Worm (Caenorhabditis elegans) whole organism, L2 larva: ENCODE results near the gene C05E4.15.

Experiments used
- R02D3.7 ChIP-seq: fragments of 150-350 bp; optimal IDR thresholded peaks from 2 replicates; lab custom pipeline; 2014; ENCODE audit warnings: missing biosample characterization, missing genetic modification characterization
- Y55F3AM.14 ChIP-seq: fragments of 200-800 bp; sonication (Bioruptor generic); optimal IDR thresholded peaks from 2 replicates; lab custom pipeline; 2018; ENCODE audit warnings: mild to moderate bottlenecking, missing genetic modification characterization, missing compliant biosample characterization
- ZK546.5 ChIP-seq: sonication (generic microtip); optimal IDR thresholded peaks from 2 replicates; lab custom pipeline; 2017; ENCODE audit warnings: missing biosample characterization, missing genetic modification characterization
- aly-2 ChIP-seq: fragments of 150-350 bp; optimal IDR thresholded peaks from 2 replicates; lab custom pipeline; 2014; ENCODE audit warnings: missing biosample characterization, missing genetic modification characterization
- ama-1 ChIP-seq: fragments of 150-350 bp; optimal IDR thresholded peaks from 2 replicates; lab custom pipeline; 2018; ENCODE audit warnings: inconsistent platforms
- blmp-1 ChIP-seq: sonication (generic microtip); optimal IDR thresholded peaks from 2 replicates; lab custom pipeline; 2017; ENCODE audit warnings: missing genetic modification characterization, mild to moderate bottlenecking, missing compliant biosample characterization, antibody characterized with exemption, moderate library complexity; ENCODE audit not compliant: insufficient read depth
- ceh-16 ChIP-seq: fragments of 150-350 bp; optimal IDR thresholded peaks from 2 replicates; lab custom pipeline; 2014; ENCODE audit warnings: missing biosample characterization, missing genetic modification characterization
- ceh-82 ChIP-seq: fragments of 150-350 bp; optimal IDR thresholded peaks from 2 replicates; lab custom pipeline; 2014; ENCODE audit warnings: missing biosample characterization, missing genetic modification characterization
- crh-2 ChIP-seq: sonication (generic microtip); optimal IDR thresholded peaks from 2 replicates; lab custom pipeline; 2017; ENCODE audit warnings: missing biosample characterization, missing genetic modification characterization
- dmd-4 ChIP-seq: sonication (generic microtip); optimal IDR thresholded peaks from 2 replicates; lab custom pipeline; 2017; ENCODE audit warnings: missing biosample characterization, missing genetic modification characterization
- egl-27 ChIP-seq: sonication (generic microtip); optimal IDR thresholded peaks from 3 replicates; lab custom pipeline; 2017; ENCODE audit warnings: missing biosample characterization, missing genetic modification reagents, missing genetic modification characterization
- fos-1 ChIP-seq: fragments of 150-350 bp; optimal IDR thresholded peaks from 2 replicates; lab custom pipeline; 2014; ENCODE audit warnings: missing biosample characterization, missing genetic modification characterization
- gmeb-1 ChIP-seq: fragments of 150-350 bp; optimal IDR thresholded peaks from 2 replicates; lab custom pipeline; 2014; ENCODE audit warnings: missing biosample characterization, missing genetic modification characterization
- lin-11 ChIP-seq: fragments of 150-350 bp; sonication (generic microtip); optimal IDR thresholded peaks from 2 replicates; lab custom pipeline; 2014; ENCODE audit warnings: missing biosample characterization, missing genetic modification characterization, inconsistent platforms, mixed read lengths
- lin-13 ChIP-seq: fragments of 150-350 bp; optimal IDR thresholded peaks from 2 replicates; lab custom pipeline; 2014; ENCODE audit warnings: missing biosample characterization, missing genetic modification reagents, missing genetic modification characterization
- lsy-2 ChIP-seq, 2 experiments: fragments of 150-350 bp in 1 of 2; sonication (generic microtip) in 1 of 2; optimal IDR thresholded peaks; 2 replicates each; lab custom pipeline; 2014 to 2017; ENCODE audit warnings: missing biosample characterization in 2 of 2, missing genetic modification characterization in 2 of 2
- mab-5 ChIP-seq: fragments of 150-350 bp; optimal IDR thresholded peaks from 2 replicates; lab custom pipeline; 2014; ENCODE audit warnings: missing biosample characterization, missing genetic modification characterization
- mbf-1 ChIP-seq: sonication (generic microtip); optimal IDR thresholded peaks from 2 replicates; lab custom pipeline; 2017; ENCODE audit warnings: missing biosample characterization, missing genetic modification characterization
- mdl-1 ChIP-seq, 2 experiments: fragments of 150-350 bp in 1 of 2; sonication (generic microtip) in 1 of 2; optimal IDR thresholded peaks; 2 replicates each; lab custom pipeline; 2017; ENCODE audit warnings: missing biosample characterization in 2 of 2, missing genetic modification characterization in 2 of 2
- nhr-10 ChIP-seq: sonication (generic microtip); optimal IDR thresholded peaks from 2 replicates; lab custom pipeline; 2017; ENCODE audit warnings: missing biosample characterization, missing genetic modification characterization
- nhr-11 ChIP-seq: fragments of 150-350 bp; optimal IDR thresholded peaks from 2 replicates; lab custom pipeline; 2014; ENCODE audit warnings: missing biosample characterization, missing genetic modification characterization
- nhr-129 ChIP-seq: fragments of 150-350 bp; optimal IDR thresholded peaks from 2 replicates; lab custom pipeline; 2014; ENCODE audit warnings: missing biosample characterization, missing genetic modification characterization
- nhr-21 ChIP-seq: fragments of 150-350 bp; optimal IDR thresholded peaks from 2 replicates; lab custom pipeline; 2014; ENCODE audit warnings: missing biosample characterization, missing genetic modification characterization
- nhr-237 ChIP-seq: fragments of 150-350 bp; optimal IDR thresholded peaks from 2 replicates; lab custom pipeline; 2014; ENCODE audit warnings: missing biosample characterization, missing genetic modification characterization
- nhr-25 ChIP-seq: fragments of 150-350 bp; sonication (generic microtip); optimal IDR thresholded peaks from 3 replicates; lab custom pipeline; 2014; ENCODE audit warnings: missing biosample characterization, missing genetic modification characterization
- nhr-6 ChIP-seq: fragments of 150-350 bp; optimal IDR thresholded peaks from 2 replicates; lab custom pipeline; 2014; ENCODE audit warnings: missing biosample characterization, missing genetic modification characterization
- nhr-77 ChIP-seq: fragments of 150-350 bp; optimal IDR thresholded peaks from 2 replicates; lab custom pipeline; 2014; ENCODE audit warnings: missing biosample characterization, missing genetic modification characterization
- peb-1 ChIP-seq: fragments of 150-350 bp; optimal IDR thresholded peaks from 2 replicates; lab custom pipeline; 2014; ENCODE audit warnings: missing biosample characterization, missing genetic modification characterization
- sem-4 ChIP-seq: fragments of 150-350 bp; optimal IDR thresholded peaks from 2 replicates; lab custom pipeline; 2014; ENCODE audit warnings: missing biosample characterization, missing genetic modification reagents, missing genetic modification characterization
- skn-1 ChIP-seq: sonication (generic microtip); optimal IDR thresholded peaks from 2 replicates; lab custom pipeline; 2017; ENCODE audit warnings: missing biosample characterization, missing genetic modification characterization
- sma-3 ChIP-seq: sonication (generic microtip); optimal IDR thresholded peaks from 2 replicates; lab custom pipeline; 2016; ENCODE audit warnings: missing genetic modification reagents, missing genetic modification characterization, missing compliant biosample characterization
- sma-9 ChIP-seq, 2 experiments: fragments of 150-350 bp in 1 of 2; sonication (generic microtip) in 1 of 2; optimal IDR thresholded peaks; 2 replicates each; lab custom pipeline; 2014 to 2016; ENCODE audit warnings: missing genetic modification characterization in 2 of 2, mild to moderate bottlenecking in 1 of 2, missing biosample characterization in 1 of 2, missing compliant biosample characterization in 1 of 2, missing genetic modification reagents in 1 of 2, moderate library complexity in 1 of 2
- snpc-4 ChIP-seq: fragments of 150-350 bp; optimal IDR thresholded peaks from 2 replicates; lab custom pipeline; 2014; ENCODE audit warnings: missing biosample characterization, missing genetic modification characterization
- unc-39 ChIP-seq: fragments of 150-350 bp; optimal IDR thresholded peaks from 2 replicates; lab custom pipeline; 2014; ENCODE audit warnings: missing biosample characterization, missing genetic modification characterization
- unc-55 ChIP-seq: fragments of 150-350 bp; sonication (generic microtip); optimal IDR thresholded peaks from 3 replicates; lab custom pipeline; 2014; ENCODE audit warnings: missing biosample characterization, missing genetic modification reagents, missing genetic modification characterization
- unc-62 ChIP-seq: fragments of 150-350 bp; optimal IDR thresholded peaks from 2 replicates; lab custom pipeline; 2014; ENCODE audit warnings: missing biosample characterization, missing genetic modification reagents, missing genetic modification characterization
- zag-1 ChIP-seq: fragments of 150-350 bp; optimal IDR thresholded peaks from 2 replicates; lab custom pipeline; 2014; ENCODE audit warnings: missing biosample characterization, missing genetic modification characterization
- ztf-1 ChIP-seq: fragments of 200-800 bp; sonication (Bioruptor generic); conservative IDR thresholded peaks from 2 replicates; pipeline ENCODE4 v1.3.6; 2022; ENCODE audit warnings: missing genetic modification characterization, missing compliant biosample characterization
- ztf-4 ChIP-seq: fragments of 150-350 bp; optimal IDR thresholded peaks from 2 replicates; lab custom pipeline; 2014; ENCODE audit warnings: missing biosample characterization, missing genetic modification characterization

The C05E4.15 gene

ce11 chrV:782432-782831, 21.3 kb upstream of the C05E4.15 start, which contains the start of gene srab-16:
Gene srab-16 (plus strand): TSS chrV:782732.
- TF ChIP-seq unc-62 (GFP tag; lab: Kevin White, UChicago) (no peak), ZK546.5 (tag; lab: Kevin White, UChicago) (no peak), unc-39 (tag; lab: Kevin White, UChicago) (no peak), nhr-6 (tag; lab: Kevin White, UChicago) (no peak), sem-4 (tag; lab: Kevin White, UChicago) (no peak), nhr-11 (tag; lab: Kevin White, UChicago) (no peak), unc-55 (no peak), ama-1 (lab: Kevin White, UChicago) (no peak)
- TF ChIP-seq, all 48 proteins: peak for 0

DNA sequence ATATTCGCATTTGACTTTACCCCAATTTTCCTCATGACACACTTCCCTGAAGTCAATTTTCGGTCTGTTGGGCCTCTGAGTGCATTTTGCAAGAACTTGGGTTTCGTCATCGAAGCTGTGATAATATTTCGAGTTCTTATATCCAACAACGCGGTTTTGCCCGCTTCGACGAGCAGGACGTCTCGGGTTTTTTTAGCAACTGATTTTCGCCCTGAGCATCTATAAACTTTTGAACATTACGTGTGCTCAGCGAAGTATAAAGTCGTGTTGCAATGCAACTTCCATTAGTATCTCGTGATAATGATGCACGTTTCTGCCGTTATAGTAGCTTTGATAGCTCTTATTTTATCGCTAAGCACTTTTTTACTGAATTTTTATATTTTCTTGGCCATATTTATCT, 18.9 kb upstream of the C05E4.15 start, which contains the start of gene srbc-60:
srbc-60 (plus strand) TSS at position 301 of the 400 bp plus-strand sequence.
- TF ChIP-seq nhr-25, result no peak
- no peak for TF ChIP-seq egl-27 (tag; lab: Kevin White, UChicago)
- no peak for TF ChIP-seq ztf-4 (tag; lab: Kevin White, UChicago)
- no peak for TF ChIP-seq skn-1
- TF ChIP-seq ceh-82 (tag; lab: Kevin White, UChicago), result no peak
- TF ChIP-seq dmd-4, result no peak
- TF ChIP-seq mab-5 (tag; lab: Kevin White, UChicago), result no peak
- TF ChIP-seq mdl-1 (tag; optimal IDR thresholded peaks at IDR 0.05; lab: Kevin White, UChicago), result no peak
- TF ChIP-seq blmp-1 (tag; lab: Kevin White, UChicago), result no peak
- TF ChIP-seq fos-1, result no peak
- TF ChIP-seq aly-2, result no peak
- no peak for TF ChIP-seq nhr-77
- no peak for TF ChIP-seq unc-55
- TF ChIP-seq lin-11, result no peak
- TF ChIP-seq nhr-10 (tag; lab: Kevin White, UChicago), result no peak

- TF ChIP-seq fos-1 (no peak), ceh-16 (no peak), skn-1 (no peak), ztf-4 (tag; lab: Kevin White, UChicago) (no peak)
These were observed 17.2 kb upstream of the C05E4.15 start, which contains the start of gene srbc-59 for ce11 chrV:778339-778738. Gene srbc-59 (plus strand): TSS chrV:778639.

DNA sequence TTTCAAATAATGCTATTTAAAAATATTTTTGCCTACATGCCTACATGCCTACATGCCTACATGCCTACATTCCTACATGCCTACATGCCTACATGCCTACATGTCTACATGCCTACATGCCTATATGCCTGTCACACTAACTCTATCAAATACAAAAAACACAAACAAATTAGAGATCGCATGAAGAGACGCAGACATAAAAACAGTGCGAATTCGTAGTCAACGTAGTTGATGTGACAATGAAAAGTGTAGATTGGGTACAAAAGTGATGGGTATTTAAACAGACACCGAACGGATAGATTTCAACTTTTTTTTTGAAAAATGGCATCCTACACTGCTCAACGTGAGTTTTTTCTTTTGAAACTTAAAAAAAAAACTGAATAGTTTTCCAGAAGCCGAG, 16.1 kb upstream of the C05E4.15 start, which contains the start of gene R09E12.9:
R09E12.9 (plus strand) TSS at position 316 of the 400 bp plus-strand sequence.
- TF ChIP-seq peb-1 (tag; lab: Kevin White, UChicago), result no peak
- no peak for TF ChIP-seq ceh-16
- no peak for TF ChIP-seq skn-1
- TF ChIP-seq sma-3 (GFP tag; lab: Kevin White, UChicago), result peak; percentile 0
- TF ChIP-seq nhr-77, result peak; percentile 95
- TF ChIP-seq sma-9 (GFP tag; optimal IDR thresholded peaks at IDR 0.05; lab: Kevin White, UChicago), result no peak
- no peak for TF ChIP-seq sma-9 (tag; optimal IDR thresholded peaks at IDR 0.05; lab: Kevin White, UChicago)
- peak; percentile 15 for TF ChIP-seq nhr-237
- peak; percentile 24 for TF ChIP-seq nhr-21 (tag; lab: Kevin White, UChicago)
- TF ChIP-seq nhr-25, result peak; percentile 10
- no peak for TF ChIP-seq fos-1
- no peak for TF ChIP-seq nhr-11 (tag; lab: Kevin White, UChicago)
- TF ChIP-seq crh-2, result no peak
- TF ChIP-seq snpc-4 (tag; lab: Kevin White, UChicago), result no peak
- no peak for TF ChIP-seq Y55F3AM.14 (GFP tag; lab: Kevin White, UChicago)
- TF ChIP-seq nhr-129 (tag; lab: Kevin White, UChicago), result no peak
- TF ChIP-seq ztf-1 (GFP tag; lab: Robert Waterston, UW), result no peak
- TF ChIP-seq dmd-4, result no peak
- TF ChIP-seq ztf-4 (tag; lab: Kevin White, UChicago), result no peak
- TF ChIP-seq zag-1 (tag; lab: Kevin White, UChicago), result no peak
- no peak for TF ChIP-seq nhr-10 (tag; lab: Kevin White, UChicago)
- peak in 1 of 2 experiments; percentile 26 for TF ChIP-seq lsy-2 (tag; optimal IDR thresholded peaks at IDR 0.05; lab: Kevin White, UChicago)
- TF ChIP-seq lin-11, result no peak
- no peak for TF ChIP-seq ama-1 (lab: Kevin White, UChicago)
- no peak for TF ChIP-seq mab-5 (tag; lab: Kevin White, UChicago)
- TF ChIP-seq ceh-82 (tag; lab: Kevin White, UChicago), result no peak
- TF ChIP-seq aly-2, result no peak
- TF ChIP-seq R02D3.7, result no peak
- no peak for TF ChIP-seq gmeb-1 (tag; lab: Kevin White, UChicago)
- TF ChIP-seq unc-39 (tag; lab: Kevin White, UChicago), result no peak
- no peak for TF ChIP-seq lin-13 (GFP tag; lab: Kevin White, UChicago)
- no peak for TF ChIP-seq mbf-1 (tag; lab: Kevin White, UChicago)
